Worm (Caenorhabditis elegans): ENCODE data around the gene C09B9.85.

DNA sequence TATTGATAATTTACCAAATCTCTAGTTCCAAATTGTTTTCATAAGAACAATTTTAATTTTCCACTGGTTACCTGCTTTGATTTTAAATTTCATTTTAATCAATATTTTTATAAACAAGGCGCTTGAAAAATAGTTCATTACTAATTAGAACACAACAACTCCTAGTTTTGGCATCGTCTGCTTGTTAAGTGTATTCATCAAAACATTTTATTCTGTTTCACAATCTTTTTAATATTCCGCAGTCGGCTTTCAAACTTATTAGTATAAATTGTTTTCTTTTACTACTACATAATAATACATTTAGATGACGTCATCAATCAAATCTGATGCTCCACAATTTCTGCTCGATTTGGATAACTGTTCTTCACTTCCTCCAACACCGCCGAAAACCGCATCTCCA lies 23.1 kb downstream of the C09B9.85 start, which contains the start of gene pes-1:
- TF ChIP-seq tbx-2 (tag; optimal IDR thresholded peaks at IDR 0.05) (no peak), sox-2 (GFP tag; IDR thresholded peaks at IDR 0.05) (no peak), unc-86 (tag; optimal IDR thresholded peaks at IDR 0.05) (no peak), ceh-48 (tag; optimal IDR thresholded peaks at IDR 0.05) (no peak)

Data from whole organism, late embryonic.